Fruit fly (Drosophila melanogaster) whole organism, embryonic: Measurements from ENCODE around the gene Gr63a.
A peak's percentile ranks its signal among the peaks of the same experiment; 100 is the strongest.

Source experiments
- BEAF-32 ChIP-seq: fragments of 200-800 bp; sonication (Bioruptor generic); optimal IDR thresholded peaks from 3 replicates; lab custom pipeline; 2017; ENCODE audit warnings: missing biosample characterization, missing genetic modification characterization, mild to moderate bottlenecking, moderate library complexity, missing genetic modification reagents
- Blimp-1 ChIP-seq: fragments of 200-800 bp; sonication (Bioruptor generic); optimal IDR thresholded peaks from 3 replicates; lab custom pipeline; 2018; ENCODE audit warnings: missing biosample characterization, missing genetic modification characterization, mild to moderate bottlenecking, moderate library complexity, missing genetic modification reagents
- Bteb2 ChIP-seq: fragments of 200-800 bp; sonication (Bioruptor generic); optimal IDR thresholded peaks from 2 replicates; lab custom pipeline; 2016; ENCODE audit warnings: missing biosample characterization, missing genetic modification characterization
- CG12219 ChIP-seq: fragments of 200-800 bp; sonication (Bioruptor generic); optimal IDR thresholded peaks from 3 replicates; lab custom pipeline; 2018; ENCODE audit warnings: missing biosample characterization, mild to moderate bottlenecking, missing genetic modification characterization
- CG14667 ChIP-seq: fragments of 200-800 bp; sonication (Bioruptor generic); IDR thresholded peaks from 2 replicates; pipeline ENCODE4 v1.3.6; 2022; ENCODE audit warnings: missing biosample characterization, missing genetic modification characterization
- CG17361 ChIP-seq: fragments of 200-800 bp; sonication (Bioruptor generic); IDR thresholded peaks from 3 replicates; pipeline ENCODE4 v1.3.6; 2022; ENCODE audit warnings: missing biosample characterization, missing genetic modification characterization
- CG2129 ChIP-seq: fragments of 200-800 bp; sonication (Bioruptor generic); IDR thresholded peaks from 2 replicates; pipeline ENCODE4 v1.3.6; 2022; ENCODE audit warnings: missing biosample characterization, missing genetic modification characterization; ENCODE audit not compliant: partially characterized antibody
- CG2712 ChIP-seq: fragments of 200-800 bp; optimal IDR thresholded peaks from 3 replicates; lab custom pipeline; 2019; ENCODE audit warnings: missing biosample characterization, mild to moderate bottlenecking, missing genetic modification characterization, moderate library complexity
- CG2875 ChIP-seq: fragments of 200-800 bp; sonication (Bioruptor generic); optimal IDR thresholded peaks from 2 replicates; lab custom pipeline; 2017; ENCODE audit warnings: missing biosample characterization, mild to moderate bottlenecking, missing genetic modification characterization, missing genetic modification reagents
- CG31224 ChIP-seq: fragments of 200-800 bp; sonication (Bioruptor generic); IDR thresholded peaks from 2 replicates; pipeline ENCODE4 v1.3.6; 2022; ENCODE audit warnings: missing biosample characterization, missing genetic modification characterization
- CG4617 ChIP-seq: fragments of 200-800 bp; sonication (Bioruptor generic); optimal IDR thresholded peaks from 3 replicates; lab custom pipeline; 2016; ENCODE audit warnings: missing biosample characterization, missing genetic modification characterization, borderline replicate concordance
- CG4854 ChIP-seq: fragments of 200-800 bp; sonication (Bioruptor generic); optimal IDR thresholded peaks from 2 replicates; lab custom pipeline; 2016; ENCODE audit warnings: missing biosample characterization, missing genetic modification characterization, inconsistent platforms
- CG6854 ChIP-seq: fragments of 200-800 bp; sonication (Bioruptor generic); optimal IDR thresholded peaks from 3 replicates; lab custom pipeline; 2017; ENCODE audit warnings: missing biosample characterization, mild to moderate bottlenecking, missing genetic modification characterization
- CG9437 ChIP-seq: fragments of 200-800 bp; sonication (Bioruptor generic); optimal IDR thresholded peaks from 2 replicates; lab custom pipeline; 2018; ENCODE audit warnings: missing biosample characterization, mild to moderate bottlenecking, missing genetic modification characterization
- CG9797 ChIP-seq: fragments of 200-800 bp; sonication (Bioruptor generic); optimal IDR thresholded peaks from 3 replicates; lab custom pipeline; 2018; ENCODE audit warnings: missing biosample characterization, mild to moderate bottlenecking, missing genetic modification characterization
- Doc2 ChIP-seq: fragments of 200-800 bp; sonication (Bioruptor generic); IDR thresholded peaks from 2 replicates; pipeline ENCODE4 v1.3.6; 2022; ENCODE audit warnings: missing biosample characterization, missing genetic modification characterization
- Dref ChIP-seq: fragments of 200-800 bp; sonication (Bioruptor generic); IDR thresholded peaks from 2 replicates; pipeline ENCODE4 v1.3.6; 2022; ENCODE audit warnings: missing biosample characterization, missing genetic modification characterization
- E2f2 ChIP-seq: fragments of 200-800 bp; sonication (Bioruptor generic); IDR thresholded peaks from 2 replicates; pipeline ENCODE4 v1.3.6; 2022; ENCODE audit warnings: missing biosample characterization, missing genetic modification characterization
- Elba2 ChIP-seq: fragments of 200-800 bp; sonication (Bioruptor generic); optimal IDR thresholded peaks from 3 replicates; lab custom pipeline; 2016; ENCODE audit warnings: missing biosample characterization, missing genetic modification characterization
- Fer3 ChIP-seq: fragments of 200-800 bp; sonication (Bioruptor generic); optimal IDR thresholded peaks from 2 replicates; lab custom pipeline; 2018; ENCODE audit warnings: missing biosample characterization, mild to moderate bottlenecking, missing genetic modification characterization, moderate library complexity
- Hand ChIP-seq: fragments of 200-800 bp; sonication (Bioruptor generic); optimal IDR thresholded peaks from 2 replicates; lab custom pipeline; 2017; ENCODE audit warnings: mild to moderate bottlenecking, missing biosample characterization, missing genetic modification reagents, missing genetic modification characterization
- Hr51 ChIP-seq, 2 experiments: fragments of 200-800 bp; sonication (Bioruptor generic); optimal IDR thresholded peaks; 2 replicates in 1 of 2; 3 replicates in 1 of 2; lab custom pipeline; 2016 to 2018; ENCODE audit warnings: missing biosample characterization in 2 of 2, missing genetic modification characterization in 2 of 2, mild to moderate bottlenecking in 1 of 2, moderate library complexity in 1 of 2
- Hr78 ChIP-seq, 2 experiments: fragments of 200-800 bp in 1 of 2; fragments of >200 bp in 1 of 2; sonication (Bioruptor generic) in 1 of 2; optimal IDR thresholded peaks; 2 replicates each; lab custom pipeline; 2017 to 2019; ENCODE audit warnings: missing biosample characterization in 2 of 2, missing genetic modification characterization in 2 of 2, mild to moderate bottlenecking in 1 of 2, moderate library complexity in 1 of 2
- MBD-R2 ChIP-seq: fragments of 200-800 bp; sonication (Bioruptor generic); IDR thresholded peaks from 2 replicates; pipeline ENCODE4 v1.3.6; 2022; ENCODE audit warnings: missing biosample characterization, missing genetic modification characterization
- MESR4 ChIP-seq: fragments of 200-800 bp; sonication (Bioruptor generic); optimal IDR thresholded peaks from 2 replicates; lab custom pipeline; 2018; ENCODE audit warnings: missing biosample characterization, mild to moderate bottlenecking, missing genetic modification characterization, moderate library complexity
- Mad ChIP-seq: fragments of 200-800 bp; sonication (Bioruptor generic); optimal IDR thresholded peaks from 2 replicates; lab custom pipeline; 2016; ENCODE audit warnings: missing biosample characterization, missing genetic modification characterization
- Mrtf ChIP-seq: fragments of 200-800 bp; sonication (Bioruptor generic); IDR thresholded peaks from 3 replicates; pipeline ENCODE4 v1.3.6; 2022; ENCODE audit warnings: missing biosample characterization, missing genetic modification characterization
- NFAT ChIP-seq: fragments of 200-800 bp; sonication (Bioruptor generic); IDR thresholded peaks from 2 replicates; pipeline ENCODE4 v1.3.6; 2022; ENCODE audit warnings: missing biosample characterization, missing genetic modification characterization
- Neu2 ChIP-seq: fragments of 200-800 bp; sonication (Bioruptor generic); optimal IDR thresholded peaks from 3 replicates; lab custom pipeline; 2016; ENCODE audit warnings: missing biosample characterization, missing genetic modification characterization, borderline replicate concordance
- Pdp1 ChIP-seq, 2 experiments: fragments of 200-800 bp; sonication (Bioruptor generic); optimal IDR thresholded peaks; 3 replicates each; lab custom pipeline; 2016; ENCODE audit warnings: missing biosample characterization in 2 of 2, missing genetic modification characterization in 2 of 2, mild to moderate bottlenecking in 1 of 2, moderate library complexity in 1 of 2
- Rfx ChIP-seq: fragments of 200-800 bp; sonication (Bioruptor generic); IDR thresholded peaks from 2 replicates; pipeline ENCODE4 v1.3.6; 2022; ENCODE audit warnings: missing biosample characterization, missing genetic modification characterization
- Scr ChIP-seq: fragments of 200-800 bp; sonication (Bioruptor generic); IDR thresholded peaks from 2 replicates; pipeline ENCODE4 v1.3.6; 2022; ENCODE audit warnings: missing biosample characterization, missing genetic modification characterization; ENCODE audit not compliant: partially characterized antibody
- Sin3A ChIP-seq: fragments of >200 bp; optimal IDR thresholded peaks from 2 replicates; lab custom pipeline; 2018
- Sry-δ ChIP-seq: fragments of 200-800 bp; sonication (Bioruptor generic); optimal IDR thresholded peaks from 2 replicates; lab custom pipeline; 2016; ENCODE audit warnings: missing biosample characterization, missing genetic modification characterization
- ac ChIP-seq: fragments of 200-800 bp; sonication (Bioruptor generic); optimal IDR thresholded peaks from 3 replicates; lab custom pipeline; 2017; ENCODE audit warnings: missing biosample characterization, mild to moderate bottlenecking, missing genetic modification characterization
- cas ChIP-seq: fragments of 200-800 bp; sonication (Bioruptor generic); IDR thresholded peaks from 2 replicates; pipeline ENCODE4 v1.3.6; 2022; ENCODE audit warnings: missing biosample characterization, missing genetic modification characterization
- esg ChIP-seq: fragments of 200-800 bp; sonication (Bioruptor generic); conservative IDR thresholded peaks from 2 replicates; pipeline ENCODE4 v1.3.6; 2022; ENCODE audit warnings: missing biosample characterization, missing genetic modification characterization
- gsb-n ChIP-seq: fragments of 200-800 bp; sonication (Bioruptor generic); optimal IDR thresholded peaks from 3 replicates; lab custom pipeline; 2018; ENCODE audit warnings: missing biosample characterization, mild to moderate bottlenecking, missing genetic modification characterization
- her ChIP-seq: fragments of 200-800 bp; sonication (Bioruptor generic); optimal IDR thresholded peaks from 2 replicates; lab custom pipeline; 2016; ENCODE audit warnings: missing biosample characterization, missing genetic modification characterization
- hkb ChIP-seq, 2 experiments: fragments of 200-800 bp in 1 of 2; fragments of >200 bp in 1 of 2; sonication (Bioruptor generic) in 1 of 2; IDR thresholded peaks in 1 of 2; optimal IDR thresholded peaks in 1 of 2; 2 replicates each; pipeline versions ENCODE4 v1.3.6 to Lab custom; 2017 to 2022; ENCODE audit warnings: missing biosample characterization in 1 of 2, missing genetic modification characterization in 1 of 2
- rib ChIP-seq: fragments of 200-800 bp; sonication (Bioruptor generic); IDR thresholded peaks from 2 replicates; pipeline ENCODE4 v1.3.6; 2022; ENCODE audit warnings: missing biosample characterization, missing genetic modification characterization
- sc ChIP-seq, 3 experiments: fragments of >200 bp in 2 of 3; fragments of 200-800 bp in 1 of 3; sonication (Bioruptor generic) in 1 of 3; optimal IDR thresholded peaks; 2 replicates in 2 of 3; 3 replicates in 1 of 3; lab custom pipeline; 2017; ENCODE audit warnings: mild to moderate bottlenecking in 1 of 3, missing biosample characterization in 1 of 3, missing genetic modification characterization in 1 of 3, missing genetic modification reagents in 1 of 3
- schlank ChIP-seq: fragments of 200-800 bp; sonication (Bioruptor generic); optimal IDR thresholded peaks from 2 replicates; lab custom pipeline; 2018; ENCODE audit warnings: missing biosample characterization, mild to moderate bottlenecking, missing genetic modification characterization
- sob ChIP-seq: fragments of 200-800 bp; sonication (Bioruptor generic); IDR thresholded peaks from 2 replicates; pipeline ENCODE4 v1.3.6; 2022; ENCODE audit warnings: missing biosample characterization, missing genetic modification characterization
- ttk ChIP-seq: fragments of 200-800 bp; sonication (Bioruptor generic); IDR thresholded peaks from 2 replicates; pipeline ENCODE4 v2.1.2; 2022; ENCODE audit warnings: missing biosample characterization, missing genetic modification characterization
- zf30C ChIP-seq: fragments of 200-800 bp; sonication (Bioruptor generic); optimal IDR thresholded peaks from 3 replicates; lab custom pipeline; 2018; ENCODE audit warnings: missing biosample characterization, mild to moderate bottlenecking, missing genetic modification characterization

Gene Gr63a

DNA sequence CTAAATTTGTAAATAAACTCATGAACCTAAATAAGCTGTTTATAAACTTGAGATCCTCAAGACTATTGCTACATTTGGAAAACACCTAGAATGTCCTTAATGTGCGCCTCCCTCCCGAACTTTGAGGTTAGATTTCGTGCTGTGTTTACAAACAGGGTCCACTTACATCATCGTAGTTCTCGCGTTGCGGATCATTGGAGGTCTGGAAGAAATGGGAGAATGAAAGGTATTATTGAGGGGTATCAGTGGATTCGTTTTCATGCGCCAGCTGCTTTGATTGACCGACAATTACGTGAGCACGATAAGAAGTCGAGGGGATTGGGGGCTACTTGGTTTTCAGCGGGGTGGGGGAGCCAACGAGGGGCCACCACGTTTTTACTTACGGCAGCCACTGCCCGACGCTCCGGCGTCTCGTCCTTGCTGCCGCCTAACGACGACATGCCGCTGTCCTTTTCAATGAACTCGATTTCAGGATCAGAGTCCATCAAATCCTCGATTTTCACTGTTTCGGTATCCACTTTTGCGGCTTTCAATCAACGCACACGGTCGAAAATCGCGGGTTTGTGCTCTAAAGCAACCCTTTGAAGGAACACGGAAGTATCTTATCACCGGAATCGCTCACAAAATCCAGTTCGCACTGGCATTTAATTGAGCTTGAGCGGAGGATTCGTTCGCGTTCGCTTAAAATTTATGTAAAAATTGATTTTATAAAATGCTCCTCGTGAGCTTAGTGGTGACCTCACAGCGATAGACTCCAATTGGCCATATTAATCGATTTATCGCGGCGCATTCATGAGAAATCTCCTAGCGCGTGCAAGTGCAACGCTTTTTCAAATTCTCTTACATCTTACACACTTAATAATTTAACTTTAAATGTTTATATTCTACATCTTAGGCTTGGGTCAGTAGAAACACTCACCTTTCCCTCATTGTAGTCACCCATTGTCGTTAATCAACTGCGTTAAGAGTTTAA, 12.7 kb upstream of the Gr63a start (continued):
- TF ChIP-seq CG2875 (GFP tag; lab: Kevin White, UChicago): no peak
- peak; percentile 96 for TF ChIP-seq Dref (GFP tag; lab: Robert Waterston, UW)
- no peak for TF ChIP-seq esg (GFP tag; lab: Robert Waterston, UW)
- TF ChIP-seq CG6854 (GFP tag; lab: Kevin White, UChicago): no peak
- no peak for TF ChIP-seq CG12219
- TF ChIP-seq Neu2: no peak
- peak; percentile 75 for TF ChIP-seq E2f2 (GFP tag; lab: Robert Waterston, UW)
- TF ChIP-seq cas: no peak
- peak; percentile 31; the same call in 1 of the 2 replicates for TF ChIP-seq MBD-R2
- peak; percentile 55 for TF ChIP-seq Scr
- no peak for TF ChIP-seq ac (GFP tag; lab: Kevin White, UChicago)
- peak; percentile 1 for TF ChIP-seq Mad (GFP tag; lab: Kevin White, UChicago)
- no peak for TF ChIP-seq Mrtf
- TF ChIP-seq Hr78 (GFP tag; optimal IDR thresholded peaks at IDR 0.05; lab: Kevin White, UChicago): no peak
- peak; percentile 74 for TF ChIP-seq BEAF-32 (GFP tag; lab: Kevin White, UChicago)
- 0 out of 2 replicates have a peak, but pooled peaks have one; percentile 27 for TF ChIP-seq CG2129 (GFP tag; lab: Robert Waterston, UW)
- peak; percentile 24 for TF ChIP-seq CG9437 (GFP tag; lab: Kevin White, UChicago)
- TF ChIP-seq CG14667 (GFP tag; lab: Robert Waterston, UW): no peak
- peak; percentile 90 for TF ChIP-seq Sry-δ
- peak; percentile 79 for TF ChIP-seq MESR4
- 0 out of 2 replicates have a peak, but pooled peaks have one; percentile 6 for TF ChIP-seq Rfx (GFP tag; lab: Robert Waterston, UW)
- peak in 1 of 2 experiments; percentile 97 for TF ChIP-seq Pdp1 (GFP tag; optimal IDR thresholded peaks at IDR 0.05; lab: Kevin White, UChicago)
- TF ChIP-seq gsb-n (tag; lab: Kevin White, UChicago): no peak
- TF ChIP-seq Doc2: no peak
- peak; percentile 99 for TF ChIP-seq her (GFP tag; lab: Kevin White, UChicago)
- no peak for TF ChIP-seq hkb (optimal IDR thresholded peaks at IDR 0.05; lab: Kevin White, UChicago)
- 0 out of 2 replicates have a peak, but pooled peaks have one; percentile 11 for TF ChIP-seq hkb (GFP tag; IDR thresholded peaks at IDR 0.05; lab: Robert Waterston, UW)
- TF ChIP-seq CG4617 (GFP tag; lab: Kevin White, UChicago): peak; percentile 69
- peak; percentile 47 for TF ChIP-seq CG9797 (GFP tag; lab: Kevin White, UChicago)
- TF ChIP-seq Blimp-1 (GFP tag; lab: Kevin White, UChicago): no peak
- TF ChIP-seq Elba2 (GFP tag; lab: Kevin White, UChicago): peak; percentile 96
- no peak for TF ChIP-seq Fer3 (tag; lab: Kevin White, UChicago)
- peak; percentile 8; the same call in 1 of the 2 replicates for TF ChIP-seq sob
- TF ChIP-seq CG2712 (tag; lab: Kevin White, UChicago): peak; percentile 40
- TF ChIP-seq Sin3A (lab: Kevin White, UChicago): peak; percentile 35
- no peak for TF ChIP-seq Hr51 (GFP tag; optimal IDR thresholded peaks at IDR 0.05; lab: Kevin White, UChicago)
- TF ChIP-seq zf30C: no peak
- TF ChIP-seq sc (optimal IDR thresholded peaks at IDR 0.05; lab: Kevin White, UChicago): no peak
- TF ChIP-seq sc (GFP tag; optimal IDR thresholded peaks at IDR 0.05; lab: Kevin White, UChicago): no peak
- no peak for TF ChIP-seq ttk (GFP tag; lab: Robert Waterston, UW)
- TF ChIP-seq CG4854 (GFP tag; lab: Kevin White, UChicago): no peak
- TF ChIP-seq CG31224: no peak
- TF ChIP-seq Bteb2 (GFP tag; lab: Kevin White, UChicago): no peak
- no peak for TF ChIP-seq Hand (GFP tag; lab: Kevin White, UChicago)
- peak; percentile 12; the same call in 1 of the 2 replicates for TF ChIP-seq NFAT (GFP tag; lab: Robert Waterston, UW)
- 0 out of 2 replicates have a peak, but pooled peaks have one; percentile 36 for TF ChIP-seq rib (GFP tag; lab: Robert Waterston, UW)
- TF ChIP-seq CG17361 (GFP tag; lab: Robert Waterston, UW): no peak
- no peak for TF ChIP-seq schlank
